Worm (Caenorhabditis elegans) whole organism, late embryonic: ENCODE results near the gene rrsr-1.

Source experiments
- K02D7.2 ChIP-seq: sonication (generic microtip); optimal IDR thresholded peaks from 2 replicates; lab custom pipeline; 2017; ENCODE audit warnings: mild to moderate bottlenecking, missing genetic modification characterization, missing compliant biosample characterization
- T23F11.4 ChIP-seq: fragments of 200-800 bp; sonication (Bioruptor generic); optimal IDR thresholded peaks from 2 replicates; lab custom pipeline; 2018; ENCODE audit warnings: mild to moderate bottlenecking, missing genetic modification characterization, missing compliant biosample characterization
- ceh-14 ChIP-seq: sonication (generic microtip); optimal IDR thresholded peaks from 2 replicates; lab custom pipeline; 2016; ENCODE audit warnings: missing genotype, missing genetic modification characterization, missing compliant biosample characterization
- ceh-31 ChIP-seq: sonication (generic microtip); optimal IDR thresholded peaks from 2 replicates; lab custom pipeline; 2016; ENCODE audit warnings: missing genetic modification characterization, missing compliant biosample characterization
- elt-4 ChIP-seq: sonication (generic microtip); optimal IDR thresholded peaks from 2 replicates; lab custom pipeline; 2016; ENCODE audit warnings: missing genetic modification characterization, missing compliant biosample characterization
- fkh-10 ChIP-seq: fragments of 150-350 bp; optimal IDR thresholded peaks from 2 replicates; lab custom pipeline; 2014; ENCODE audit warnings: missing biosample characterization, missing genetic modification reagents, missing genetic modification characterization
- hlh-8 ChIP-seq: sonication (generic microtip); optimal IDR thresholded peaks from 2 replicates; lab custom pipeline; 2016; ENCODE audit warnings: missing genotype, missing genetic modification characterization, missing compliant biosample characterization
- nhr-232 ChIP-seq: sonication (generic microtip); optimal IDR thresholded peaks from 2 replicates; lab custom pipeline; 2016; ENCODE audit warnings: missing genetic modification characterization, missing compliant biosample characterization
- pat-9 ChIP-seq: fragments of 200-800 bp; sonication (Bioruptor generic); optimal IDR thresholded peaks from 2 replicates; lab custom pipeline; 2018; ENCODE audit warnings: mild to moderate bottlenecking, missing genetic modification characterization, moderate library complexity, missing compliant biosample characterization
- pha-4 ChIP-seq: fragments of 150-350 bp; optimal IDR thresholded peaks from 2 replicates; lab custom pipeline; 2018; ENCODE audit warnings: missing biosample characterization, missing genetic modification reagents, missing genetic modification characterization
- syd-9 ChIP-seq: sonication (generic microtip); optimal IDR thresholded peaks from 2 replicates; lab custom pipeline; 2016; ENCODE audit warnings: mild to moderate bottlenecking, missing genetic modification characterization, moderate library complexity, missing compliant biosample characterization
- tbx-2 ChIP-seq: sonication (generic microtip); optimal IDR thresholded peaks from 2 replicates; lab custom pipeline; 2016; ENCODE audit warnings: missing genetic modification characterization, missing compliant biosample characterization

DNA sequence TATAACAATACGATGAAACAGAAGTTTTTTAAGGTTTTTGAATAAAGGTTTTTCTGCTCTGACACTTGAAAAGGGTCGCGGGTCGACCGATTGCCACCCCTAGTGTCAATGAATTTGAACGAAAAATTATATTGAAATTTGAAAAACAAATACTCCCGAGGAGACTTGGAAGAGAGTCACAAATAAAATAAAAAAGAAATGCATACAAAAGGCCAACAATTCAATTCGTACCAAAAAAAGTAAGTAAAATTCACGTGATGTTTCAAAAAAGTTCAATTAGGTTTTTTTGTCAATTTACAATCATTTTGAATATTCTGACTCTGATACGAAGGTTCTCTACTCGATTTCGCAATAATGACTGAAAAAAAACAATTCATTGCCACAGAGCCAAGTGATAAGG is 31.3 kb downstream of the rrsr-1 start, which contains the start of gene C15H11.1:
- TF ChIP-seq fkh-10 (no peak), ceh-14 (no peak), pat-9 (tag; lab: Kevin White, UChicago) (no peak), ceh-31 (tag; lab: Kevin White, UChicago) (no peak), nhr-232 (tag; lab: Kevin White, UChicago) (no peak), tbx-2 (no peak), elt-4 (tag; lab: Kevin White, UChicago) (no peak), T23F11.4 (GFP tag; lab: Kevin White, UChicago) (no peak), pha-4 (tag; lab: Kevin White, UChicago) (no peak), K02D7.2 (tag; lab: Kevin White, UChicago) (no peak), syd-9 (no peak), hlh-8 (tag; lab: Kevin White, UChicago) (no peak)
